Worm (Caenorhabditis elegans) whole organism, L3 larva: ENCODE data around the gene ZK938.3.

Experiments
- ceh-82 ChIP-seq: fragments of 150-350 bp; optimal IDR thresholded peaks from 2 replicates; lab custom pipeline; 2014; ENCODE audit warnings: missing biosample characterization, missing genetic modification characterization
- ceh-9 ChIP-seq: sonication (generic microtip); optimal IDR thresholded peaks from 2 replicates; lab custom pipeline; 2018; ENCODE audit warnings: missing biosample characterization, missing genetic modification characterization
- fkh-10 ChIP-seq: sonication (generic microtip); optimal IDR thresholded peaks from 2 replicates; lab custom pipeline; 2017; ENCODE audit warnings: missing biosample characterization, missing genetic modification reagents, missing genetic modification characterization
- hmg-11 ChIP-seq: sonication (generic microtip); optimal IDR thresholded peaks from 2 replicates; lab custom pipeline; 2016; ENCODE audit warnings: missing genetic modification characterization, missing compliant biosample characterization
- mdl-1 ChIP-seq: fragments of 150-350 bp; optimal IDR thresholded peaks from 2 replicates; lab custom pipeline; 2014; ENCODE audit warnings: missing biosample characterization, missing genetic modification characterization
- nhr-77 ChIP-seq: fragments of 150-350 bp; optimal IDR thresholded peaks from 2 replicates; lab custom pipeline; 2014; ENCODE audit warnings: missing biosample characterization, missing genetic modification characterization
- skn-1 ChIP-seq: fragments of 150-350 bp; optimal IDR thresholded peaks from 2 replicates; lab custom pipeline; 2014; ENCODE audit warnings: missing biosample characterization, missing genetic modification characterization
- unc-39 ChIP-seq: sonication (generic microtip); optimal IDR thresholded peaks from 4 replicates; lab custom pipeline; 2017; ENCODE audit warnings: missing biosample characterization, missing genetic modification characterization
- unc-62 ChIP-seq: fragments of 150-350 bp; sonication (generic microtip); optimal IDR thresholded peaks from 4 replicates; lab custom pipeline; 2014; ENCODE audit warnings: missing biosample characterization, missing genetic modification reagents, missing genetic modification characterization

DNA sequence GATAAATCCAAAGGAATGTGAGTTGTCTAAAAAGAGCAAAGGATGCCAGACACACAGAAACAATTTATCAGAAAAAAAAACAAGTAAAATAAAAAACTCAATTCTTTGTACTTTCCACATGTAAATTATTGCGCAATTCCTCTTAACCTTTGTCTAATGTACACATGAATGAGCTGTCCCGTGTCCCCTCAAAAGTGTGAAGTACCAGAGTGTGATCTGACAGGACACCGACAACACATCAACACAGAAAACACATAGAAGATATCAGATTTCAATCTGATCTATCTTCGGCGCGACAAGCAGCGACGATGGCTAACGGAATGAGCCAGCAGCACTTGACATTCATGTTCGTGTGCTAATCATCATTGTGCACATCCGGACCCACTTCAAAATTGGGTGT is 5.3 kb downstream of the ZK938.3 start:
- no peak for TF ChIP-seq ceh-82 (tag; lab: Kevin White, UChicago)
- no peak for TF ChIP-seq hmg-11
- TF ChIP-seq fkh-10 (GFP tag; lab: Kevin White, UChicago) = no peak
- no peak for TF ChIP-seq nhr-77 (tag; lab: Kevin White, UChicago)
- TF ChIP-seq ceh-9 = no peak
- TF ChIP-seq mdl-1 (tag; lab: Kevin White, UChicago) = no peak
- TF ChIP-seq skn-1 (tag; lab: Kevin White, UChicago) = no peak
- no peak for TF ChIP-seq unc-39 (tag; lab: Kevin White, UChicago)
- TF ChIP-seq unc-62 = no peak
